Worm (Caenorhabditis elegans): ENCODE data around the gene Y54G9A.7.

Y54G9A.7 gene

DNA sequence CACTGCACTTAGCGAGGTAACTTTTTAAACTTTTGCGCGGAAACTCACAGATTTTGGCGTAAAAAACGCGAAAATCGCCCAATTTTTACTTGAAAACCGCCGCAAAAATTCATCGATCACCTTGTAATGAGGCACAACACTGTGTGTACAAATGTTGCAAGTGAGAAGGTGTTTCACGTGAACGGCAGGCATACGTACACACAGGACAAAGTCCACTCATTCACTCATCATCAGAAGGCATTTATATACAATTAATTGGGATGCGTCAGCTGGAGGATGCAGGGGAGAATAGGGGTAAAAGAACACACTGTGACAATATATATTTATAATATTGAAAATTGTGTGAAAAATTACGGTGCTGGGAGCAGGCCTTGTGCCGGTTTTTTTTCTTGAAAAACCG is 11.3 kb upstream of the Y54G9A.7 start:
- no peak for TF ChIP-seq madf-10 (tag; optimal IDR thresholded peaks at IDR 0.05)
- TF ChIP-seq ztf-28 (GFP tag; IDR thresholded peaks at IDR 0.05) = no peak
- TF ChIP-seq ceh-58 (GFP tag; IDR thresholded peaks at IDR 0.05) = no peak
- no peak for TF ChIP-seq lag-1 (GFP tag; IDR thresholded peaks at IDR 0.05)
- no peak for TF ChIP-seq F10E7.11 (tag; optimal IDR thresholded peaks at IDR 0.05)
- TF ChIP-seq F23B12.7 (tag; optimal IDR thresholded peaks at IDR 0.05; ENCODE audit: insufficient read depth) = no peak
- no peak for TF ChIP-seq mcd-1 (GFP tag; IDR thresholded peaks at IDR 0.05)
- no peak for TF ChIP-seq lin-54 (GFP tag; optimal IDR thresholded peaks at IDR 0.05)

DNA sequence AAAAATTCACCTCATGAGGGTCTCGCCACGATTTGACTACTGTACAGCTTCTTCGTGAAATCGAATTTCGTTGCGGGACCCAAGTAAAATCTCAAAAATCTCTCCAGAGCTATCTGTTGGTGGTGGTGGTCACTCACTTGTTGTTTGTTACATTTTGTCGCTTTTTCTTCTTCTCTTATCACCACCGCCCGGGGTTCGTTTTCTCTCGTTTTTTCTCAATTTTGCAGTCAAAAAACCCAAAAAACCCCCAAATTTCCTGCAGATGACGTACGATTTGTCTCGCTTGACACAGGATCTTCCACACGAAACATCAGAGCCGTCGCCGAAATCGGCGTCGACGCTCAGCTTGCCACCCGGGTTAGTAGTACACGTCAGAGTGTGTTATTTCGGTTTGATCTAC is 10.5 kb upstream of the Y54G9A.7 start, which contains the start of gene R06B9.5:
TSS of gene R06B9.5 (plus strand) at position 232 of the 400 bp plus-strand sequence.
- TF ChIP-seq efl-1 (GFP tag; optimal IDR thresholded peaks at IDR 0.05) (peak; percentile 3), pha-4 (tag; optimal IDR thresholded peaks at IDR 0.05) (no peak), F39B2.1 (GFP tag; IDR thresholded peaks at IDR 0.05) (no peak)

DNA sequence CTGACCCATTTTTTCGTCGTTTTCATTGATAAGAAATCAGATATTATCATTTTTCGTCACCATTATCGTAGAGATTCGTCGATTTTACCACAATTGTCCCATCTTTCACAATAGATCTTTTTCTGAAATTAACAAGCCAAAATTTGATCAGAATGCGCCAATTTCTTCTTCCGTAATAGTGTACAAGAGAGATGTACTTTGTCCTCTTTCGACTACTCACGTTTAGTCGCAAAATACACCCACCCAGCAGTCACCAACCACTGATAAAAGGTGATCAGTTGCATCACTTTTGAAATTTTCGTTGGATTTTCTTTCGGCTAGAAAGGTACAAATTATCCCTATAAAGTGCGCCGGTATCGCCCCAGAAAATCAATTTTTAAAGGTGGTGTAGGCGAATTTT is 7.0 kb upstream of the Y54G9A.7 start:
- no peak for TF ChIP-seq snpc-1.3 (tag; optimal IDR thresholded peaks at IDR 0.05; ENCODE audit: insufficient read depth)
- TF ChIP-seq ceh-79 (tag; optimal IDR thresholded peaks at IDR 0.05) = no peak
- TF ChIP-seq lin-26 (GFP tag; IDR thresholded peaks at IDR 0.05) = no peak
- TF ChIP-seq K11D2.4 (GFP tag; IDR thresholded peaks at IDR 0.05) = no peak
- no peak for TF ChIP-seq bed-1 (GFP tag; IDR thresholded peaks at IDR 0.05)
- TF ChIP-seq B0019.2 (GFP tag; conservative IDR thresholded peaks at IDR 0.05) = no peak
- no peak for TF ChIP-seq ztf-25 (GFP tag; IDR thresholded peaks at IDR 0.05)
- TF ChIP-seq pha-4 (tag; optimal IDR thresholded peaks at IDR 0.05) = no peak
- TF ChIP-seq ceh-91 (GFP tag; IDR thresholded peaks at IDR 0.05) = no peak
- TF ChIP-seq sea-2 (GFP tag; IDR thresholded peaks at IDR 0.05) = no peak
- no peak for TF ChIP-seq nfya-1 (tag; optimal IDR thresholded peaks at IDR 0.05; ENCODE audit: borderline replicate concordance, insufficient read depth)
- no peak for TF ChIP-seq let-526 (GFP tag; IDR thresholded peaks at IDR 0.05)
- TF ChIP-seq ztf-22 (GFP tag; optimal IDR thresholded peaks at IDR 0.05) = no peak
- TF ChIP-seq ccch-3 (GFP tag; optimal IDR thresholded peaks at IDR 0.05) = no peak
- no peak for TF ChIP-seq madf-6 (GFP tag; IDR thresholded peaks at IDR 0.05)
- no peak for TF ChIP-seq unc-62 (GFP tag; optimal IDR thresholded peaks at IDR 0.05)
- no peak for TF ChIP-seq lsl-1 (GFP tag; optimal IDR thresholded peaks at IDR 0.05)
- TF ChIP-seq F33H1.4 (GFP tag; IDR thresholded peaks at IDR 0.05) = no peak
- no peak for TF ChIP-seq ceh-100 (GFP tag; IDR thresholded peaks at IDR 0.05)

DNA sequence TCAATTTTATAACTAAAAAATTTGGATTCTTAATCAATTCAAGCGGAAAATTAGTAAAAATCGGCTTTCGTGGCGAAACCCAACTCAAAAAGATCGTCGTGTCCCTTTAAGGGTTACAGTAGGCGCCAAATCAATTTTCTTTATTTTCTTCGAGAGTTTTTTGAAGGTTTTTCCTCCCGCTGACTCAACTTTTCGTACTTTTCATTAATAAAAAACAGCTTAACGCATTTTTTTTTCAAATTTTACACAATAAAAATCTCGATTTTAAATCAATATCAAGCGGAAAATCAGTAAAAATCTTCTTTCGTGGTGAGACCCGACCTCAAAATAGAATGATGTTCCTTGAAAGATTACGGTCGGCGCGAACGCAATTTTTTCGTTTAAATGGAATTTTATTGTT is 6.5 kb upstream of the Y54G9A.7 start:
- peak; percentile 79 for TF ChIP-seq madf-8 (GFP tag; conservative IDR thresholded peaks at IDR 0.05)
- TF ChIP-seq snpc-4 (GFP tag; optimal IDR thresholded peaks at IDR 0.05) = no peak
- TF ChIP-seq snpc-4 (tag; optimal IDR thresholded peaks at IDR 0.05) = peak in 1 of 4 experiments; percentile 41
- TF ChIP-seq F57C9.4 (tag; optimal IDR thresholded peaks at IDR 0.05) = no peak
- no peak for TF ChIP-seq die-1 (tag; optimal IDR thresholded peaks at IDR 0.05)
- TF ChIP-seq egrh-3 (GFP tag; IDR thresholded peaks at IDR 0.05) = no peak
- no peak for TF ChIP-seq Y95B8A.8 (GFP tag; IDR thresholded peaks at IDR 0.05)
- TF ChIP-seq aptf-3 (GFP tag; IDR thresholded peaks at IDR 0.05) = no peak
- no peak for TF ChIP-seq cebp-1 (GFP tag; IDR thresholded peaks at IDR 0.05)
- no peak for TF ChIP-seq cebp-1 (tag; optimal IDR thresholded peaks at IDR 0.05)
- no peak for TF ChIP-seq fkh-3 (tag; optimal IDR thresholded peaks at IDR 0.05)
- TF ChIP-seq F37B4.10 (GFP tag; IDR thresholded peaks at IDR 0.05) = no peak
- no peak for TF ChIP-seq ztf-28 (GFP tag; IDR thresholded peaks at IDR 0.05)
- peak; percentile 12 for TF ChIP-seq dpl-1 (GFP tag; optimal IDR thresholded peaks at IDR 0.05)
- peak; percentile 79 for TF ChIP-seq efl-1 (GFP tag; optimal IDR thresholded peaks at IDR 0.05)
- TF ChIP-seq F33H1.4 (GFP tag; IDR thresholded peaks at IDR 0.05) = peak; percentile 92
- peak; percentile 66; the same call in 1 of the 2 replicates for TF ChIP-seq D2030.7 (GFP tag; IDR thresholded peaks at IDR 0.05)
- TF ChIP-seq ceh-91 (GFP tag; IDR thresholded peaks at IDR 0.05) = peak; percentile 55
- no peak for TF ChIP-seq nfya-2 (GFP tag; IDR thresholded peaks at IDR 0.05)
- no peak for TF ChIP-seq him-1 (tag; optimal IDR thresholded peaks at IDR 0.05)
- TF ChIP-seq C06A6.2 (GFP tag; conservative IDR thresholded peaks at IDR 0.05) = no peak
- TF ChIP-seq ztf-22 (GFP tag; optimal IDR thresholded peaks at IDR 0.05) = no peak

All from whole organism, young adult.